Fruit fly (Drosophila melanogaster) whole organism, prepupa: ENCODE results near the gene CG5892.

ENCODE experiments used
- Blimp-1 ChIP-seq: fragments of 200-800 bp; sonication (Bioruptor generic); optimal IDR thresholded peaks from 3 replicates; lab custom pipeline; 2017; ENCODE audit warnings: missing biosample characterization, missing genetic modification characterization, mild to moderate bottlenecking, moderate library complexity, missing genetic modification reagents
- CG10631 ChIP-seq: fragments of 200-800 bp; sonication (Bioruptor generic); optimal IDR thresholded peaks from 2 replicates; lab custom pipeline; 2016; ENCODE audit warnings: missing biosample characterization, missing genetic modification characterization
- CG11294 ChIP-seq: fragments of 200-800 bp; sonication (Bioruptor generic); IDR thresholded peaks from 2 replicates; pipeline ENCODE4 v1.3.6; 2022; ENCODE audit warnings: missing biosample characterization, missing genetic modification characterization
- CG11762 ChIP-seq: fragments of 200-800 bp; sonication (Bioruptor generic); optimal IDR thresholded peaks from 3 replicates; lab custom pipeline; 2016; ENCODE audit warnings: missing biosample characterization, missing genetic modification characterization; ENCODE audit not compliant: insufficient read depth
- CG11902 ChIP-seq: fragments of 200-800 bp; sonication (Bioruptor generic); optimal IDR thresholded peaks from 3 replicates; lab custom pipeline; 2016; ENCODE audit warnings: missing biosample characterization, missing genetic modification characterization
- CG15336 ChIP-seq: fragments of 200-800 bp; sonication (Bioruptor generic); IDR thresholded peaks from 2 replicates; pipeline ENCODE4 v1.3.6; 2022; ENCODE audit warnings: missing biosample characterization, missing genetic modification characterization
- CG1621 ChIP-seq: fragments of 200-800 bp; sonication (Bioruptor generic); optimal IDR thresholded peaks from 3 replicates; lab custom pipeline; 2018; ENCODE audit warnings: missing biosample characterization, mild to moderate bottlenecking, missing genetic modification characterization
- CG16779 ChIP-seq: fragments of 200-800 bp; sonication (Bioruptor generic); optimal IDR thresholded peaks from 3 replicates; lab custom pipeline; 2017; ENCODE audit warnings: missing biosample characterization, mild to moderate bottlenecking, missing genetic modification characterization
- CG3032 ChIP-seq: fragments of 200-800 bp; optimal IDR thresholded peaks from 2 replicates; lab custom pipeline; 2019; ENCODE audit warnings: missing biosample characterization, mild to moderate bottlenecking, missing genetic modification characterization, moderate library complexity
- CG31627 ChIP-seq: fragments of 200-800 bp; sonication (Bioruptor generic); optimal IDR thresholded peaks from 3 replicates; lab custom pipeline; 2016; ENCODE audit warnings: missing biosample characterization, missing genetic modification characterization
- CG32006 ChIP-seq: fragments of 200-800 bp; sonication (Bioruptor generic); optimal IDR thresholded peaks from 3 replicates; lab custom pipeline; 2017; ENCODE audit warnings: missing biosample characterization, mild to moderate bottlenecking, missing genetic modification characterization
- CG34406 ChIP-seq: fragments of 200-800 bp; sonication (Bioruptor generic); optimal IDR thresholded peaks from 3 replicates; lab custom pipeline; 2016; ENCODE audit warnings: missing biosample characterization, missing genetic modification characterization
- CG3919 ChIP-seq: fragments of 200-800 bp; sonication (Bioruptor generic); optimal IDR thresholded peaks from 3 replicates; lab custom pipeline; 2016; ENCODE audit warnings: missing biosample characterization, missing genetic modification characterization
- CG6163 ChIP-seq: fragments of 200-800 bp; sonication (Bioruptor generic); IDR thresholded peaks from 3 replicates; pipeline ENCODE4 v1.3.6; 2022; ENCODE audit warnings: missing biosample characterization, missing genetic modification characterization
- CG6276 ChIP-seq: fragments of 200-800 bp; sonication (Bioruptor generic); optimal IDR thresholded peaks from 2 replicates; lab custom pipeline; 2017; ENCODE audit warnings: missing biosample characterization, mild to moderate bottlenecking, missing genetic modification characterization
- CG6792 ChIP-seq: fragments of 200-800 bp; sonication (Bioruptor generic); optimal IDR thresholded peaks from 3 replicates; lab custom pipeline; 2016; ENCODE audit warnings: missing biosample characterization, missing genetic modification characterization
- CG6854 ChIP-seq: fragments of 200-800 bp; sonication (Bioruptor generic); optimal IDR thresholded peaks from 2 replicates; lab custom pipeline; 2017; ENCODE audit warnings: missing biosample characterization, mild to moderate bottlenecking, missing genetic modification characterization
- CG7368 ChIP-seq: fragments of 200-800 bp; sonication (Bioruptor generic); optimal IDR thresholded peaks from 3 replicates; lab custom pipeline; 2016; ENCODE audit warnings: missing biosample characterization, missing genetic modification characterization
- CG8119 ChIP-seq: fragments of 200-800 bp; sonication (Bioruptor generic); IDR thresholded peaks from 3 replicates; pipeline ENCODE4 v1.3.6; 2022; ENCODE audit warnings: missing biosample characterization, missing genetic modification characterization
- CG8319 ChIP-seq: fragments of 200-800 bp; sonication (Bioruptor generic); optimal IDR thresholded peaks from 3 replicates; lab custom pipeline; 2016; ENCODE audit warnings: missing biosample characterization, missing genetic modification characterization
- Eip75B ChIP-seq: fragments of 200-800 bp; sonication (Bioruptor generic); optimal IDR thresholded peaks from 3 replicates; lab custom pipeline; 2016; ENCODE audit warnings: missing biosample characterization, missing genetic modification characterization
- Eip78C ChIP-seq: fragments of 200-800 bp; sonication (Bioruptor generic); peaks from one replicate; lab custom pipeline; 2016; ENCODE audit warnings: missing biosample characterization, missing genetic modification characterization
- Ets21C ChIP-seq: fragments of 200-800 bp; sonication (Bioruptor generic); optimal IDR thresholded peaks from 3 replicates; lab custom pipeline; 2016; ENCODE audit warnings: missing biosample characterization, missing genetic modification characterization
- Gug ChIP-seq: fragments of 200-800 bp; sonication (Bioruptor generic); IDR thresholded peaks from 2 replicates; pipeline ENCODE4 v1.3.6; 2022; ENCODE audit warnings: missing biosample characterization, missing genetic modification characterization
- Hr38 ChIP-seq: sonication (Bioruptor generic); optimal IDR thresholded peaks from 2 replicates; lab custom pipeline; 2016; ENCODE audit warnings: missing biosample characterization, missing genetic modification characterization
- Hr39 ChIP-seq: fragments of 200-800 bp; sonication (Bioruptor generic); optimal IDR thresholded peaks from 2 replicates; lab custom pipeline; 2016; ENCODE audit warnings: missing biosample characterization, missing genetic modification characterization
- Hr4 ChIP-seq: fragments of 200-800 bp; sonication (Bioruptor generic); optimal IDR thresholded peaks from 3 replicates; lab custom pipeline; 2016; ENCODE audit warnings: missing biosample characterization, missing genetic modification characterization
- Lpt ChIP-seq: fragments of 200-800 bp; sonication (Bioruptor generic); optimal IDR thresholded peaks from 3 replicates; lab custom pipeline; 2016; ENCODE audit warnings: missing biosample characterization, missing genetic modification characterization
- Met ChIP-seq: fragments of 200-800 bp; sonication (Bioruptor generic); optimal IDR thresholded peaks from 3 replicates; lab custom pipeline; 2016; ENCODE audit warnings: missing biosample characterization, missing genetic modification characterization
- OdsH ChIP-seq: fragments of 200-800 bp; sonication (Bioruptor generic); optimal IDR thresholded peaks from 3 replicates; lab custom pipeline; 2016; ENCODE audit warnings: missing biosample characterization, missing genetic modification characterization
- Sox102F ChIP-seq: fragments of 200-800 bp; sonication (Bioruptor generic); optimal IDR thresholded peaks from 2 replicates; lab custom pipeline; 2016; ENCODE audit warnings: missing biosample characterization, mild to moderate bottlenecking, missing genetic modification characterization
- Sox14 ChIP-seq: fragments of 200-800 bp; sonication (Bioruptor generic); optimal IDR thresholded peaks from 3 replicates; lab custom pipeline; 2016; ENCODE audit warnings: missing biosample characterization, missing genetic modification characterization
- acj6 ChIP-seq: fragments of 200-800 bp; sonication (Bioruptor generic); optimal IDR thresholded peaks from 3 replicates; lab custom pipeline; 2016; ENCODE audit warnings: missing biosample characterization, missing genetic modification characterization
- cyc ChIP-seq: fragments of 200-800 bp; sonication (Bioruptor generic); optimal IDR thresholded peaks from 3 replicates; lab custom pipeline; 2016; ENCODE audit warnings: missing biosample characterization, missing genetic modification characterization
- dac ChIP-seq: fragments of 200-800 bp; sonication (Bioruptor generic); optimal IDR thresholded peaks from 2 replicates; lab custom pipeline; 2017; ENCODE audit warnings: missing biosample characterization, mild to moderate bottlenecking, missing genetic modification characterization
- dsx ChIP-seq: fragments of 200-800 bp; optimal IDR thresholded peaks from 3 replicates; lab custom pipeline; 2019; ENCODE audit warnings: missing biosample characterization, mild to moderate bottlenecking, missing genetic modification characterization, moderate library complexity; ENCODE audit not compliant: poor library complexity, severe bottlenecking
- eg ChIP-seq: fragments of 200-800 bp; sonication (Bioruptor generic); IDR thresholded peaks from 3 replicates; pipeline ENCODE4 v1.3.6; 2022; ENCODE audit warnings: missing biosample characterization, missing genetic modification characterization
- fd59A ChIP-seq: fragments of 200-800 bp; sonication (Bioruptor generic); optimal IDR thresholded peaks from 2 replicates; lab custom pipeline; 2017; ENCODE audit warnings: missing biosample characterization, mild to moderate bottlenecking, missing genetic modification characterization, missing genetic modification reagents
- fd85E ChIP-seq: fragments of 200-800 bp; sonication (Bioruptor generic); optimal IDR thresholded peaks from 3 replicates; lab custom pipeline; 2016; ENCODE audit warnings: missing biosample characterization, missing genetic modification characterization
- fkh ChIP-seq: fragments of 200-800 bp; sonication (Bioruptor generic); optimal IDR thresholded peaks from 3 replicates; lab custom pipeline; 2017; ENCODE audit warnings: missing biosample characterization, mild to moderate bottlenecking, missing genetic modification characterization, moderate library complexity
- lz ChIP-seq: fragments of 200-800 bp; sonication (Bioruptor generic); optimal IDR thresholded peaks from 3 replicates; lab custom pipeline; 2016; ENCODE audit warnings: missing biosample characterization, missing genetic modification characterization
- net ChIP-seq: fragments of 200-800 bp; sonication (Bioruptor generic); optimal IDR thresholded peaks from 3 replicates; lab custom pipeline; 2016; ENCODE audit warnings: missing biosample characterization, missing genetic modification characterization
- pdm3 ChIP-seq: fragments of 200-800 bp; sonication (Bioruptor generic); optimal IDR thresholded peaks from 3 replicates; lab custom pipeline; 2016; ENCODE audit warnings: missing biosample characterization, missing genetic modification characterization
- salr ChIP-seq, 2 experiments: fragments of 200-800 bp; sonication (Bioruptor generic); optimal IDR thresholded peaks; 3 replicates each; lab custom pipeline; 2016 to 2018; ENCODE audit warnings: missing biosample characterization in 2 of 2, missing genetic modification characterization in 2 of 2, mild to moderate bottlenecking in 1 of 2
- spab ChIP-seq: fragments of 200-800 bp; sonication (Bioruptor generic); optimal IDR thresholded peaks from 2 replicates; lab custom pipeline; 2017; ENCODE audit warnings: missing biosample characterization, mild to moderate bottlenecking, missing genetic modification characterization, missing genetic modification reagents
- ss ChIP-seq, 2 experiments: fragments of 200-800 bp; sonication (Bioruptor generic); optimal IDR thresholded peaks; 2 replicates in 1 of 2; 3 replicates in 1 of 2; lab custom pipeline; 2017 to 2018; ENCODE audit warnings: mild to moderate bottlenecking in 2 of 2, missing biosample characterization in 2 of 2, missing genetic modification characterization in 2 of 2, moderate library complexity in 1 of 2
- topi ChIP-seq: fragments of 200-800 bp; sonication (Bioruptor generic); optimal IDR thresholded peaks from 3 replicates; lab custom pipeline; 2016; ENCODE audit warnings: missing biosample characterization, missing genetic modification characterization
- vri ChIP-seq: fragments of 200-800 bp; sonication (Bioruptor generic); optimal IDR thresholded peaks from 3 replicates; lab custom pipeline; 2016; ENCODE audit warnings: missing biosample characterization, mild to moderate bottlenecking, missing genetic modification characterization

CG5892 gene

DNA sequence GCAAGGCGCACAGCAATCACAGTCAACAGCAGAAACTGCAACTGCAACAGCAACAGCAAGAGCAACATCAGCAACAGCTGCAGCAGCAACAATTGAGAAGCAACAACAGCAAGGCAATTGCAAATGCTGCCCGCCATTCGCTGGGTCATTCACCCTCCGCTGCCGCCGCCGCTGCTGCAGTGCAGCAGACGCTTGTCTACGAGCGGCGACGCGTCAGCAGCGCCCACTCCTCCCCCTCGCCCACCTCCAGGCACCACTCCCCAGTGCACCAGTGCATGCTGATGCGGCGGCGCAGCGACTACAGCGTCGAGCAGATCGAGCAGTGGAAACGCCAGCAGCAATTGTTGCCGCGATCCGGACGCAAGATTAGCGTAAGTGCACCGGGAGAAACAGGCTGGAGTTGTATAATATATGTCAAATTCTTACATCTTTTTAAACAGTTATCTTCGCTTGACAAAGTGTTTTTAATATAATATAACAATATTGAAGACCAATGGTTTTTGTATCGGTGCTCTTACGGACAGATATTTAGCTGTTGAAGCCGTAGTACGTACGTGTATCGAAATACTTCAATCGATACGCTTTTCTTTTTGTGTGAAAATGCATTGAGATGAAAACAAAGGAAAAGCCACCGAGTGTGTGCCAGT, 36.6 kb upstream of the CG5892 start (continued):
- TF ChIP-seq lz (GFP tag; lab: Kevin White, UChicago): peak; percentile 61
- TF ChIP-seq net: peak; percentile 81
- TF ChIP-seq vri (GFP tag; lab: Kevin White, UChicago): peak; percentile 12
- no peak for TF ChIP-seq Blimp-1 (GFP tag; lab: Kevin White, UChicago)
- peak; percentile 67 for TF ChIP-seq Eip75B
- TF ChIP-seq cyc: peak; percentile 15
- peak; percentile 93 for TF ChIP-seq Hr4 (GFP tag; lab: Kevin White, UChicago)
- no peak for TF ChIP-seq ss (GFP tag; optimal IDR thresholded peaks at IDR 0.05; lab: Kevin White, UChicago)
- TF ChIP-seq CG6792 (GFP tag; lab: Kevin White, UChicago): peak; percentile 72
- TF ChIP-seq, all 60 proteins: peak for 53

- TF ChIP-seq CG7368 (GFP tag; lab: Kevin White, UChicago) (no peak), Eip78C (peak; percentile 64), CG31627 (GFP tag; lab: Kevin White, UChicago) (no peak), CG3032 (tag; lab: Kevin White, UChicago) (no peak), Hr38 (GFP tag; lab: Kevin White, UChicago) (no peak), dsx (GFP tag; lab: Kevin White, UChicago) (no peak), fd85E (GFP tag; lab: Kevin White, UChicago) (no peak), CG11762 (no peak), CG32006 (peak; percentile 85), CG3919 (no peak), CG11294 (GFP tag; lab: Robert Waterston, UW) (peak; percentile 48; the same call in 1 of the 2 replicates), CG8119 (GFP tag; lab: Robert Waterston, UW) (peak; percentile 67; the same call in 1 of the 3 replicates), eg (GFP tag; lab: Robert Waterston, UW) (no peak; the same call in 1 of the 3 replicates), CG6163 (GFP tag; lab: Robert Waterston, UW) (peak; percentile 37; the same call in 2 of the 3 replicates), fd59A (GFP tag; lab: Kevin White, UChicago) (no peak), dac (GFP tag; lab: Kevin White, UChicago) (peak; percentile 7), CG6792 (GFP tag; lab: Kevin White, UChicago) (no peak), CG11902 (GFP tag; lab: Kevin White, UChicago) (no peak), Ets21C (GFP tag; lab: Kevin White, UChicago) (no peak), CG6854 (GFP tag; lab: Kevin White, UChicago) (no peak), Hr4 (GFP tag; lab: Kevin White, UChicago) (peak; percentile 55), spab (GFP tag; lab: Kevin White, UChicago) (no peak), cyc (no peak), CG16779 (tag; lab: Kevin White, UChicago) (no peak), net (peak; percentile 27), pdm3 (peak; percentile 33), CG15336 (peak; percentile 70), vri (GFP tag; lab: Kevin White, UChicago) (no peak), salr (GFP tag; optimal IDR thresholded peaks at IDR 0.05; lab: Kevin White, UChicago) (peak in 1 of 2 experiments; percentile 78), CG8319 (GFP tag; lab: Kevin White, UChicago) (no peak), Eip75B (no peak), Sox102F (GFP tag; lab: Kevin White, UChicago) (no peak), fkh (GFP tag; lab: Kevin White, UChicago) (no peak), topi (GFP tag; lab: Kevin White, UChicago) (no peak), CG6276 (GFP tag; lab: Kevin White, UChicago) (peak; percentile 57), Hr39 (no peak), OdsH (GFP tag; lab: Kevin White, UChicago) (peak; percentile 18), Sox14 (GFP tag; lab: Kevin White, UChicago) (no peak), CG1621 (no peak), Gug (GFP tag; lab: Robert Waterston, UW) (peak; percentile 64), Met (GFP tag; lab: Kevin White, UChicago) (no peak), acj6 (no peak), CG10631 (GFP tag; lab: Kevin White, UChicago) (peak; percentile 43), CG34406 (GFP tag; lab: Kevin White, UChicago) (no peak), ss (GFP tag; optimal IDR thresholded peaks at IDR 0.05; lab: Kevin White, UChicago) (no peak), Lpt (GFP tag; lab: Kevin White, UChicago) (no peak)
Observed at dm6 chr3R:21206327-21206728, 36.1 kb upstream of the CG5892 start.
